Worm (Caenorhabditis elegans): ENCODE data around the gene tsp-8.

ce11 chrX:14771682-14772081 lies 42.4 kb upstream of the tsp-8 start, which contains the start of gene Y16B4A.2:
- TF ChIP-seq pha-4 (tag; optimal IDR thresholded peaks at IDR 0.05) (no peak), lsy-2 (tag; optimal IDR thresholded peaks at IDR 0.05) (no peak), unc-62 (GFP tag; optimal IDR thresholded peaks at IDR 0.05) (no peak), mep-1 (tag; optimal IDR thresholded peaks at IDR 0.05) (no peak), snpc-4 (tag; optimal IDR thresholded peaks at IDR 0.05) (no peak), nhr-76 (tag; optimal IDR thresholded peaks at IDR 0.05) (no peak), unc-120 (tag; optimal IDR thresholded peaks at IDR 0.05; ENCODE audit: poor library complexity, severe bottlenecking) (no peak), ces-1 (GFP tag; optimal IDR thresholded peaks at IDR 0.05) (no peak), lin-13 (tag; optimal IDR thresholded peaks at IDR 0.05) (no peak), elt-3 (tag; optimal IDR thresholded peaks at IDR 0.05) (no peak), drap-1 (GFP tag; optimal IDR thresholded peaks at IDR 0.05) (no peak), sptf-1 (tag; optimal IDR thresholded peaks at IDR 0.05) (no peak)

Measured in whole organism, mixed stage, embryonic.